Worm (Caenorhabditis elegans) whole organism, early embryonic: Measurements from ENCODE around the gene try-4.

ENCODE experiments used
- ama-1 ChIP-seq: fragments of 150-350 bp; optimal IDR thresholded peaks from 2 replicates; lab custom pipeline; 2014
- ceh-13 ChIP-seq: fragments of 200-800 bp; sonication (Bioruptor generic); optimal IDR thresholded peaks from 2 replicates; lab custom pipeline; 2018; ENCODE audit warnings: mild to moderate bottlenecking, missing genetic modification characterization, missing compliant biosample characterization
- ets-7 ChIP-seq: sonication (generic microtip); optimal IDR thresholded peaks from 2 replicates; lab custom pipeline; 2016; ENCODE audit warnings: missing genotype, missing genetic modification characterization, missing compliant biosample characterization
- flt-1 ChIP-seq: fragments of 200-800 bp; sonication (Bioruptor generic); IDR thresholded peaks from 2 replicates; pipeline ENCODE4 v1.3.6; 2022; ENCODE audit warnings: missing genetic modification characterization, missing compliant biosample characterization
- hmbx-1 ChIP-seq: sonication (generic microtip); optimal IDR thresholded peaks from 2 replicates; lab custom pipeline; 2016; ENCODE audit warnings: mild to moderate bottlenecking, missing genetic modification characterization, missing compliant biosample characterization
- hnd-1 ChIP-seq: sonication (generic microtip); optimal IDR thresholded peaks from 2 replicates; lab custom pipeline; 2016; ENCODE audit warnings: missing genetic modification characterization, missing compliant biosample characterization
- scrt-1 ChIP-seq: fragments of 200-800 bp; sonication (Bioruptor generic); IDR thresholded peaks from 2 replicates; pipeline ENCODE4 v1.3.6; 2022; ENCODE audit warnings: missing genetic modification characterization, missing compliant biosample characterization
- sea-1 ChIP-seq: fragments of 200-800 bp; sonication (Bioruptor generic); conservative IDR thresholded peaks from 2 replicates; pipeline ENCODE4 v1.3.6; 2022; ENCODE audit warnings: missing genetic modification characterization, missing compliant biosample characterization
- tbx-11 ChIP-seq: fragments of 200-800 bp; sonication (Bioruptor generic); IDR thresholded peaks from 2 replicates; pipeline ENCODE4 v1.3.6; 2022; ENCODE audit warnings: missing genetic modification characterization, missing compliant biosample characterization

DNA sequence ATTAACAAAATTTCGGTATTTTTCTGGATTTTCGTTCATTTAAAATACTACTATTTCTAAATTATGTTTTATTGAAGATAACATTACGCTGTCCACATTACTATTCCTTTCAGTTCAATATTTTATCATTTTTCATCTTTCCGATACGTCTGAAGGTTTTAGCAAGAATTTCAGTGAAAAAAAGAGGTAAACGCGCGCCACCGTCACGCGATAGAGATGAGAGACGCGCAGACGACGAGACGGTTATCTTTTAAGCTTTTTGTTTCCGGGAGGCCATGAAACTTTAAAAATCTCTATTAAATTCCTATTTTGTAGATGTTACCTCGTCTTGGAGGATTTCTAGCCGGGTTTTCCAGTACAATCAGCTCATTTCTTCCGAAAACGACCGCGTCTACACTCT lies 23.2 kb downstream of the try-4 start, which contains the start of gene mrps-12:
- TF ChIP-seq ama-1 (lab: Kevin White, UChicago) = no peak
- no peak for TF ChIP-seq hmbx-1 (tag; lab: Kevin White, UChicago)
- no peak for TF ChIP-seq ets-7 (tag; lab: Kevin White, UChicago)
- TF ChIP-seq ceh-13 (GFP tag; lab: Kevin White, UChicago) = no peak
- TF ChIP-seq hnd-1 = no peak
- no peak for TF ChIP-seq scrt-1 (GFP tag; lab: Robert Waterston, UW)
- no peak for TF ChIP-seq flt-1
- no peak for TF ChIP-seq tbx-11
- no peak for TF ChIP-seq sea-1
